Worm (Caenorhabditis elegans): Measurements from ENCODE around the gene K01A12.3.

DNA sequence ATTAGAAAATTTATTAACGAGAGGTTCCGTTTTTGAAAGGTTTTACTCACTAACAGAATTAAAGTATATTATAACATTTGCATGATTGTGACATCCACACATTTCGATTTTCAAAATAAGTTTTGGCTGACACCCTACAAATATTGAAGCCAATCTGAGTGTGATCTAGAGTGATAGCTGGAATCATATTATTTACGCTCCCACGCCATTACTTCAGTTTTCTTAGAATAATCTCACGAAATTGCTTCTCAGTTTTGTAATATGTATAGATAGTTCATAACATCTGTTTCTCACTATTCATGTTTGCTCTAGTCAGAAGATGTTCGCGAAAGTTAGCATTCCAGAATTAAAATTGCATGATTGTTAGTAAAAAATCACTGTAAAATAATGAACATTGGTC lies 12.7 kb downstream of the K01A12.3 start:
- TF ChIP-seq lin-54 (GFP tag; optimal IDR thresholded peaks at IDR 0.05), result no peak
- no peak for TF ChIP-seq dpff-1 (tag; optimal IDR thresholded peaks at IDR 0.05)
- TF ChIP-seq dox-1 (GFP tag; IDR thresholded peaks at IDR 0.05), result no peak
- no peak for TF ChIP-seq snpc-4 (GFP tag; optimal IDR thresholded peaks at IDR 0.05)
- no peak for TF ChIP-seq snpc-4 (tag; optimal IDR thresholded peaks at IDR 0.05)
- TF ChIP-seq nhr-90 (tag; optimal IDR thresholded peaks at IDR 0.05), result no peak
- TF ChIP-seq zfh-2 (GFP tag; conservative IDR thresholded peaks at IDR 0.05), result no peak
- no peak for TF ChIP-seq ama-1 (optimal IDR thresholded peaks at IDR 0.05)
- no peak for TF ChIP-seq ama-1 (GFP tag; optimal IDR thresholded peaks at IDR 0.05)
- TF ChIP-seq zim-3 (tag; optimal IDR thresholded peaks at IDR 0.05), result no peak
- TF ChIP-seq bed-1 (GFP tag; IDR thresholded peaks at IDR 0.05), result no peak
- no peak for TF ChIP-seq K11D2.4 (GFP tag; IDR thresholded peaks at IDR 0.05)

Measured in whole organism, young adult.